Worm (Caenorhabditis elegans): Measurements from ENCODE around the gene nspg-9.

The nspg-9 gene

ce11 chrIV:14464065-14464567 is 7.4 kb downstream of the nspg-9 start, which contains the start of gene dld-1 (continued):
- TF ChIP-seq dmd-4 (tag; optimal IDR thresholded peaks at IDR 0.05; ENCODE audit: borderline replicate concordance) = no peak
- TF ChIP-seq unc-86 (tag; optimal IDR thresholded peaks at IDR 0.05) = no peak
- TF ChIP-seq unc-3 (GFP tag; conservative IDR thresholded peaks at IDR 0.05) = no peak
- TF ChIP-seq unc-3 (tag; optimal IDR thresholded peaks at IDR 0.05) = peak; percentile 37
- no peak for TF ChIP-seq ama-1 (optimal IDR thresholded peaks at IDR 0.05)
- peak; percentile 43 for TF ChIP-seq ets-4 (tag; optimal IDR thresholded peaks at IDR 0.05)
- peak; percentile 81 for TF ChIP-seq unc-55 (GFP tag; optimal IDR thresholded peaks at IDR 0.05)
- no peak for TF ChIP-seq C08G9.2 (tag; optimal IDR thresholded peaks at IDR 0.05)
- TF ChIP-seq lin-11 (tag; optimal IDR thresholded peaks at IDR 0.05) = peak; percentile 27
- TF ChIP-seq ceh-9 (tag; optimal IDR thresholded peaks at IDR 0.05) = no peak
- TF ChIP-seq dve-1 (tag; optimal IDR thresholded peaks at IDR 0.05) = peak; percentile 86
- peak; percentile 21 for TF ChIP-seq K09A11.1 (tag; optimal IDR thresholded peaks at IDR 0.05; ENCODE audit: insufficient read depth)
- peak; percentile 56 for TF ChIP-seq tbx-2 (tag; optimal IDR thresholded peaks at IDR 0.05)
- TF ChIP-seq ceh-19 (GFP tag; optimal IDR thresholded peaks at IDR 0.05) = peak; percentile 41
- no peak for TF ChIP-seq fkh-6 (tag; optimal IDR thresholded peaks at IDR 0.05)
- TF ChIP-seq nfya-1 (tag; optimal IDR thresholded peaks at IDR 0.05) = peak; percentile 97
- peak; percentile 21 for TF ChIP-seq pros-1 (tag; optimal IDR thresholded peaks at IDR 0.05)

ce11 chrIV:14466048-14466447 is 9.3 kb downstream of the nspg-9 start:
- TF ChIP-seq K02D7.2 (tag; optimal IDR thresholded peaks at IDR 0.05) (no peak), gmeb-2 (tag; optimal IDR thresholded peaks at IDR 0.05) (no peak), tbx-7 (tag; optimal IDR thresholded peaks at IDR 0.05) (no peak), odd-2 (tag; optimal IDR thresholded peaks at IDR 0.05) (no peak), dve-1 (tag; optimal IDR thresholded peaks at IDR 0.05) (no peak), zip-5 (tag; optimal IDR thresholded peaks at IDR 0.05) (no peak)

DNA sequence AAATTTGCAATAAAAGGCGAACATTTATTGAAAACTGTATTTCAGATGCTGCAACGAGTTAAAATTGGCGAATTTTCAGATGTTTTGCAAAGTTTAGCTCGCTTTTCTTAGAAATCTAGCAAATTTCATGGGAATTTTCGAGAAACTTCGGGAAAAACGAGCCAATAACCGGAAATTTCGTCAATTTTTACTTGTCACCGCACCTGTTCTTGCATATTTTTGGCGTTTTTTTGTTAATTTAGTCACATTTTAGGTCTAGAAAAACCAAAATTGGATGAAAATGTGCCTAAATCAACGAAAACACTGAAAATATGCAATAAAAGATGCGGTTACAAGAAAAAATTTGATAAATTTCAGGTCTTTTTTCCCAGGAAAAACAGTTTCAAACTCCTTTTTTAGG is 10.1 kb downstream of the nspg-9 start:
- TF ChIP-seq rnt-1 (tag; optimal IDR thresholded peaks at IDR 0.05) (no peak), Y22D7AL.16 (tag; optimal IDR thresholded peaks at IDR 0.05) (no peak), K02D7.2 (tag; optimal IDR thresholded peaks at IDR 0.05) (no peak), unc-42 (tag; optimal IDR thresholded peaks at IDR 0.05) (no peak), ceh-48 (tag; optimal IDR thresholded peaks at IDR 0.05) (no peak), lin-11 (tag; optimal IDR thresholded peaks at IDR 0.05) (no peak)

DNA sequence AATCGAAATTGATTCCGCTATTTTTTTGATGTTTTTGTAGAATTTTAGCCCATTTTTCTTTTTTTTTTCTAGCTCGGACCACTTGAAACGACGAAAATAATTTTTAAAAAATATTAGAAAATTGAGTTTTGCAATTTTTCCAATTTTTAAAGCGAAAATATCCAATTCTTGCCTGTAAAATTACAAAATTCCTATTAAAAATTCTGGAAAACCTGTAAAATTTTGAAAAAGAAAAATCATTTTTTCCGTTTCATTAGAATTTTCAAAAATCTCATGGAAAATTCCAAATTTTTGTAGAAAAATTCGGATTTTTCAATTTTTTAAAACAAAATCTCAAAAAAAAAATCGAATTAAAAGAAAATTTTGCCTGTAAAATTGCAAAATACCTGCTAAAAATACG is 12.3 kb downstream of the nspg-9 start:
- TF ChIP-seq ref-2 (tag; optimal IDR thresholded peaks at IDR 0.05) (no peak), hlh-8 (tag; optimal IDR thresholded peaks at IDR 0.05) (no peak), ceh-6 (GFP tag; optimal IDR thresholded peaks at IDR 0.05) (no peak), nfya-1 (tag; optimal IDR thresholded peaks at IDR 0.05) (no peak), fax-1 (tag; optimal IDR thresholded peaks at IDR 0.05) (no peak), pag-3 (tag; optimal IDR thresholded peaks at IDR 0.05; ENCODE audit: borderline replicate concordance) (no peak), T23F11.4 (GFP tag; optimal IDR thresholded peaks at IDR 0.05) (no peak), ceh-2 (tag; optimal IDR thresholded peaks at IDR 0.05) (no peak)

- TF ChIP-seq T23F11.4 (GFP tag; optimal IDR thresholded peaks at IDR 0.05) = no peak
- no peak for TF ChIP-seq F13H6.1 (tag; optimal IDR thresholded peaks at IDR 0.05)
- no peak for TF ChIP-seq pha-2 (tag; optimal IDR thresholded peaks at IDR 0.05)
- TF ChIP-seq K02D7.2 (tag; optimal IDR thresholded peaks at IDR 0.05) = no peak
- TF ChIP-seq hlh-13 (GFP tag; optimal IDR thresholded peaks at IDR 0.05) = no peak
- TF ChIP-seq Y22D7AL.16 (tag; optimal IDR thresholded peaks at IDR 0.05) = no peak
- no peak for TF ChIP-seq tbx-2 (tag; optimal IDR thresholded peaks at IDR 0.05)
- no peak for TF ChIP-seq hlh-6 (tag; optimal IDR thresholded peaks at IDR 0.05)
- no peak for TF ChIP-seq che-1 (tag; optimal IDR thresholded peaks at IDR 0.05)
- no peak for TF ChIP-seq eyg-1 (tag; optimal IDR thresholded peaks at IDR 0.05)
- TF ChIP-seq ceh-48 (tag; optimal IDR thresholded peaks at IDR 0.05) = no peak
Observed at ce11 chrIV:14481984-14482383, 25.3 kb downstream of the nspg-9 start, which contains the start of gene Y57G11A.4. Gene Y57G11A.4, plus strand, starts transcription at chrIV:14482284.

Data from whole organism, late embryonic.